Fruit fly (Drosophila melanogaster) whole organism: ENCODE measurements around the gene CG46042.

Experiments
- CG8478 ChIP-seq: fragments of >200 bp; optimal IDR thresholded peaks from 2 replicates; lab custom pipeline; 2018; ENCODE audit warnings: inconsistent platforms
- Dll ChIP-seq: fragments of >200 bp; optimal IDR thresholded peaks from 2 replicates; lab custom pipeline; 2017
- EcR ChIP-seq, 2 experiments: fragments of >200 bp; optimal IDR thresholded peaks; 2 replicates each; lab custom pipeline; 2017; ENCODE audit warnings: missing biosample characterization in 2 of 2, missing genetic modification characterization in 2 of 2, missing genetic modification reagents in 2 of 2
- pan ChIP-seq: fragments of >200 bp; optimal IDR thresholded peaks from 2 replicates; lab custom pipeline; 2017
- psq ChIP-seq: fragments of >200 bp; optimal IDR thresholded peaks from 2 replicates; lab custom pipeline; 2017
- usp ChIP-seq: fragments of >200 bp; optimal IDR thresholded peaks from 2 replicates; lab custom pipeline; 2017; ENCODE audit warnings: missing biosample characterization, missing genetic modification characterization, mixed read lengths

DNA sequence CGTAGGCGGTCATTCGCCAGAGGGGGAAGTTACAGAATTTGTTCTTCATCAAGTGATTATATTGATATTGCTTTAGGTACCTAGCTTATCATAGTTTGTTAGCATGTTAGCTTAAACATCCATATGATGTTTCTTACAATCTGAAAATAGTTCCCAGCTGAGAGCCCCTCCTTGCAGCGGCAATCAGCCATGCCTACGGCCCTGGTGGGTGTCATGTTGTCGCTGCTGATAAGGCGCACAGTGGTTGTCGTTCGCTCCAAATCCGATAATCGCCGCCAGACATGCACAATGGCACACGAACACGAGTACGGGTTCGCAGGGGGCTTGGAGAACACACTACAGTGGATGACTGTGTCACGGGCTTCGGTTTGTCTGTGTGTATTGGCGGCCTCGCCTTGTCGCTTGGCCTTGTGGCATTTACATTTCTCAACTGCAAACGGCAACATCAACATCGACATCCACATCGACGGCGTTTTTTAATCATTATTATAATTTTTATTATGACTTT lies 36.2 kb downstream of the CG46042 start:
- TF ChIP-seq usp (no peak), EcR (GFP tag; optimal IDR thresholded peaks at IDR 0.05; lab: Kevin White, UChicago) (no peak), CG8478 (lab: Kevin White, UChicago) (no peak), psq (lab: Kevin White, UChicago) (no peak), pan (lab: Kevin White, UChicago) (no peak), Dll (no peak)
